Worm (Caenorhabditis elegans) whole organism, L4 larva: ENCODE measurements around the gene EGAP1.1.
A peak's percentile ranks its signal among the peaks of the same experiment; 100 is the strongest.

ENCODE experiments used
- F49E8.2 ChIP-seq: sonication (generic microtip); optimal IDR thresholded peaks from 2 replicates; lab custom pipeline; 2016; ENCODE audit warnings: missing compliant biosample characterization, mild to moderate bottlenecking, missing genetic modification characterization, borderline replicate concordance
- ZK546.5 ChIP-seq, 2 experiments: sonication (generic microtip); optimal IDR thresholded peaks; 2 replicates each; lab custom pipeline; 2017; ENCODE audit warnings: missing biosample characterization in 2 of 2, missing genetic modification characterization in 2 of 2
- aha-1 ChIP-seq: fragments of 150-350 bp; peaks from one replicate; lab custom pipeline; 2014; ENCODE audit warnings: missing biosample characterization, missing genetic modification characterization
- ceh-62 ChIP-seq: sonication (generic microtip); optimal IDR thresholded peaks from 2 replicates; lab custom pipeline; 2017; ENCODE audit warnings: missing biosample characterization, missing genetic modification characterization
- dpl-1 ChIP-seq: fragments of 150-350 bp; optimal IDR thresholded peaks from 2 replicates; lab custom pipeline; 2014; ENCODE audit warnings: missing biosample characterization, missing genetic modification reagents, missing genetic modification characterization
- dve-1 ChIP-seq: sonication (generic microtip); optimal IDR thresholded peaks from 2 replicates; lab custom pipeline; 2017; ENCODE audit warnings: antibody characterized with exemption, mild to moderate bottlenecking, missing genetic modification characterization, missing compliant biosample characterization; ENCODE audit not compliant: insufficient read depth
- fos-1 ChIP-seq: fragments of 150-350 bp; optimal IDR thresholded peaks from 2 replicates; lab custom pipeline; 2014; ENCODE audit warnings: missing biosample characterization, missing genetic modification characterization
- hlh-30 ChIP-seq: sonication (generic microtip); optimal IDR thresholded peaks from 2 replicates; lab custom pipeline; 2017; ENCODE audit warnings: antibody characterized with exemption, mild to moderate bottlenecking, missing genetic modification characterization, missing compliant biosample characterization; ENCODE audit not compliant: insufficient read depth
- hmg-1.1 ChIP-seq: fragments of 200-800 bp; sonication (Bioruptor generic); IDR thresholded peaks from 2 replicates; pipeline ENCODE4 v1.3.6; 2022; ENCODE audit warnings: missing genetic modification reagents, missing genetic modification characterization, missing compliant biosample characterization
- lin-13 ChIP-seq: fragments of 150-350 bp; optimal IDR thresholded peaks from 2 replicates; lab custom pipeline; 2014; ENCODE audit warnings: missing biosample characterization, missing genetic modification reagents, missing genetic modification characterization
- nhr-11 ChIP-seq: fragments of 150-350 bp; optimal IDR thresholded peaks from 2 replicates; lab custom pipeline; 2014; ENCODE audit warnings: missing biosample characterization, missing genetic modification characterization
- pha-4 ChIP-seq, 2 experiments: fragments of 150-350 bp in 1 of 2; fragments of 200-800 bp in 1 of 2; sonication (Bioruptor generic) in 1 of 2; IDR thresholded peaks in 1 of 2; optimal IDR thresholded peaks in 1 of 2; 2 replicates each; pipeline versions ENCODE4 v1.3.6 to Lab custom; 2014 to 2022; ENCODE audit warnings: missing genetic modification characterization in 2 of 2, missing genetic modification reagents in 2 of 2, missing biosample characterization in 1 of 2, missing compliant biosample characterization in 1 of 2
- unc-62 ChIP-seq, 3 experiments: fragments of 150-350 bp in 1 of 3; sonication (generic microtip); optimal IDR thresholded peaks in 2 of 3; peaks in 1 of 3; 1 replicate in 1 of 3; 2 replicates in 2 of 3; lab custom pipeline; 2014 to 2017; ENCODE audit warnings: missing biosample characterization in 3 of 3, missing genetic modification characterization in 3 of 3, missing genetic modification reagents in 3 of 3, missing genotype in 1 of 3
- ztf-11 ChIP-seq: fragments of 150-350 bp; optimal IDR thresholded peaks from 2 replicates; lab custom pipeline; 2014; ENCODE audit warnings: missing biosample characterization, missing genetic modification characterization

DNA sequence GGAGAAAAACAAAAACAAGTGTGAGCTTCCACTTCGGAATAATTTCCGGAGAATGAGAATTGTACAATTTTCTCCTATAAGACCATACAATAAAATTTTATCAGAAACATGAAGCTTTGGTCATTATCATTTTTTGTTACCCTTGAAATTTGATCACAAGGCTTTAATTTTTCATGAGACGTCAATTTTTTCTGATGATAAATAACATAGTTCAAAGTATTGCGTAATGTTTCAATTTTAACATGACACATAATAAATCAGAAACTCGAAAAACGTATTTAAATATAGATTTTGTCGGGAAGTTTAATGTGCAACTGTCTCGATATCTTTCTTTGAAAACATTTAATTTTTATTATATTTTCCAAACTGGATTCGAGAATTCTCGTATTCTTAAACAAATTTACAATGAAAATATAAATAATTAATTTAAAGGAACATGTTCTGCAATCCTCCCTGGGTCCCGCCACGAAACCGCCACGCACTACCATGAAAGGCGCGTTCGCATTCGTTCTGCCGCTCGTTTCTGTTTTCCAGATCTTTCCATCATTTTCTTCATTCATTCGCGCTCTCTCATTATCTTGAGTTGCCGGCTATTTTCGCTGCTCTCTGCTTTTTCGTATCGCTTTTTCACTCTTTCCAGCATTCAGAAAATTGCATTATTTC, 1.9 kb upstream of the EGAP1.1 start:
- TF ChIP-seq F49E8.2 (tag; lab: Kevin White, UChicago): no peak
- no peak for TF ChIP-seq fos-1 (tag; lab: Kevin White, UChicago)
- no peak for TF ChIP-seq pha-4 (GFP tag; IDR thresholded peaks at IDR 0.05; lab: Robert Waterston, UW)
- no peak for TF ChIP-seq pha-4 (tag; optimal IDR thresholded peaks at IDR 0.05; lab: Kevin White, UChicago)
- no peak for TF ChIP-seq ztf-11 (tag; lab: Kevin White, UChicago)
- TF ChIP-seq unc-62 (GFP tag; optimal IDR thresholded peaks at IDR 0.05 in 1 of 2; lab: Kevin White, UChicago): no peak
- no peak for TF ChIP-seq unc-62 (tag; optimal IDR thresholded peaks at IDR 0.05; lab: Kevin White, UChicago)
- TF ChIP-seq nhr-11 (tag; lab: Kevin White, UChicago): no peak
- no peak for TF ChIP-seq dpl-1 (GFP tag; lab: Kevin White, UChicago)
- no peak for TF ChIP-seq ceh-62 (tag; lab: Kevin White, UChicago)
- TF ChIP-seq dve-1 (tag; lab: Kevin White, UChicago): peak; percentile 73
- TF ChIP-seq lin-13: no peak
- TF ChIP-seq ZK546.5 (tag; optimal IDR thresholded peaks at IDR 0.05; lab: Kevin White, UChicago): no peak
- no peak for TF ChIP-seq aha-1 (tag; lab: Kevin White, UChicago)
- no peak for TF ChIP-seq hmg-1.1
- peak; percentile 67 for TF ChIP-seq hlh-30 (tag; lab: Kevin White, UChicago)
